Worm (Caenorhabditis elegans) whole organism, L2 larva: ENCODE measurements around the gene tag-342.

ENCODE experiments used
- C34F6.9 ChIP-seq: fragments of 150-350 bp; optimal IDR thresholded peaks from 2 replicates; lab custom pipeline; 2014; ENCODE audit warnings: missing biosample characterization, missing genetic modification characterization
- F13H6.1 ChIP-seq: sonication (generic microtip); optimal IDR thresholded peaks from 2 replicates; lab custom pipeline; 2016; ENCODE audit warnings: missing genetic modification characterization, missing compliant biosample characterization
- R02D3.7 ChIP-seq: fragments of 150-350 bp; optimal IDR thresholded peaks from 2 replicates; lab custom pipeline; 2014; ENCODE audit warnings: missing biosample characterization, missing genetic modification characterization
- alr-1 ChIP-seq: fragments of 150-350 bp; optimal IDR thresholded peaks from 2 replicates; lab custom pipeline; 2014; ENCODE audit warnings: missing biosample characterization, missing genetic modification characterization
- aly-2 ChIP-seq: fragments of 150-350 bp; optimal IDR thresholded peaks from 2 replicates; lab custom pipeline; 2014; ENCODE audit warnings: missing biosample characterization, missing genetic modification characterization
- blmp-1 ChIP-seq: sonication (generic microtip); optimal IDR thresholded peaks from 2 replicates; lab custom pipeline; 2017; ENCODE audit warnings: missing genetic modification characterization, mild to moderate bottlenecking, missing compliant biosample characterization, antibody characterized with exemption, moderate library complexity; ENCODE audit not compliant: insufficient read depth
- ceh-16 ChIP-seq: fragments of 150-350 bp; optimal IDR thresholded peaks from 2 replicates; lab custom pipeline; 2014; ENCODE audit warnings: missing biosample characterization, missing genetic modification characterization
- crh-2 ChIP-seq: sonication (generic microtip); optimal IDR thresholded peaks from 2 replicates; lab custom pipeline; 2017; ENCODE audit warnings: missing biosample characterization, missing genetic modification characterization
- dmd-4 ChIP-seq: sonication (generic microtip); optimal IDR thresholded peaks from 2 replicates; lab custom pipeline; 2017; ENCODE audit warnings: missing biosample characterization, missing genetic modification characterization
- egl-27 ChIP-seq: sonication (generic microtip); optimal IDR thresholded peaks from 3 replicates; lab custom pipeline; 2017; ENCODE audit warnings: missing biosample characterization, missing genetic modification reagents, missing genetic modification characterization
- elt-1 ChIP-seq: fragments of 150-350 bp; optimal IDR thresholded peaks from 2 replicates; lab custom pipeline; 2014; ENCODE audit warnings: missing biosample characterization, missing genetic modification characterization
- elt-3 ChIP-seq: sonication (generic microtip); optimal IDR thresholded peaks from 2 replicates; lab custom pipeline; 2017; ENCODE audit warnings: missing biosample characterization, missing genetic modification characterization
- fos-1 ChIP-seq: fragments of 150-350 bp; optimal IDR thresholded peaks from 2 replicates; lab custom pipeline; 2014; ENCODE audit warnings: missing biosample characterization, missing genetic modification characterization
- gmeb-1 ChIP-seq: fragments of 150-350 bp; optimal IDR thresholded peaks from 2 replicates; lab custom pipeline; 2014; ENCODE audit warnings: missing biosample characterization, missing genetic modification characterization
- lin-11 ChIP-seq: fragments of 150-350 bp; sonication (generic microtip); optimal IDR thresholded peaks from 2 replicates; lab custom pipeline; 2014; ENCODE audit warnings: missing biosample characterization, missing genetic modification characterization, inconsistent platforms, mixed read lengths
- lin-13 ChIP-seq: fragments of 150-350 bp; optimal IDR thresholded peaks from 2 replicates; lab custom pipeline; 2014; ENCODE audit warnings: missing biosample characterization, missing genetic modification reagents, missing genetic modification characterization
- mab-5 ChIP-seq: fragments of 150-350 bp; optimal IDR thresholded peaks from 2 replicates; lab custom pipeline; 2014; ENCODE audit warnings: missing biosample characterization, missing genetic modification characterization
- mbf-1 ChIP-seq: sonication (generic microtip); optimal IDR thresholded peaks from 2 replicates; lab custom pipeline; 2017; ENCODE audit warnings: missing biosample characterization, missing genetic modification characterization
- nhr-10 ChIP-seq: sonication (generic microtip); optimal IDR thresholded peaks from 2 replicates; lab custom pipeline; 2017; ENCODE audit warnings: missing biosample characterization, missing genetic modification characterization
- nhr-11 ChIP-seq: fragments of 150-350 bp; optimal IDR thresholded peaks from 2 replicates; lab custom pipeline; 2014; ENCODE audit warnings: missing biosample characterization, missing genetic modification characterization
- nhr-129 ChIP-seq: fragments of 150-350 bp; optimal IDR thresholded peaks from 2 replicates; lab custom pipeline; 2014; ENCODE audit warnings: missing biosample characterization, missing genetic modification characterization
- nhr-21 ChIP-seq: fragments of 150-350 bp; optimal IDR thresholded peaks from 2 replicates; lab custom pipeline; 2014; ENCODE audit warnings: missing biosample characterization, missing genetic modification characterization
- nhr-23 ChIP-seq: fragments of 150-350 bp; optimal IDR thresholded peaks from 2 replicates; lab custom pipeline; 2014; ENCODE audit warnings: missing biosample characterization, missing genetic modification reagents, missing genetic modification characterization
- nhr-237 ChIP-seq: fragments of 150-350 bp; optimal IDR thresholded peaks from 2 replicates; lab custom pipeline; 2014; ENCODE audit warnings: missing biosample characterization, missing genetic modification characterization
- peb-1 ChIP-seq: fragments of 150-350 bp; optimal IDR thresholded peaks from 2 replicates; lab custom pipeline; 2014; ENCODE audit warnings: missing biosample characterization, missing genetic modification characterization
- skn-1 ChIP-seq: sonication (generic microtip); optimal IDR thresholded peaks from 2 replicates; lab custom pipeline; 2017; ENCODE audit warnings: missing biosample characterization, missing genetic modification characterization
- sma-3 ChIP-seq: sonication (generic microtip); optimal IDR thresholded peaks from 2 replicates; lab custom pipeline; 2016; ENCODE audit warnings: missing genetic modification reagents, missing genetic modification characterization, missing compliant biosample characterization
- sma-9 ChIP-seq, 2 experiments: fragments of 150-350 bp in 1 of 2; sonication (generic microtip) in 1 of 2; optimal IDR thresholded peaks; 2 replicates each; lab custom pipeline; 2014 to 2016; ENCODE audit warnings: missing genetic modification characterization in 2 of 2, mild to moderate bottlenecking in 1 of 2, missing biosample characterization in 1 of 2, missing compliant biosample characterization in 1 of 2, missing genetic modification reagents in 1 of 2, moderate library complexity in 1 of 2
- zag-1 ChIP-seq: fragments of 150-350 bp; optimal IDR thresholded peaks from 2 replicates; lab custom pipeline; 2014; ENCODE audit warnings: missing biosample characterization, missing genetic modification characterization
- ztf-1 ChIP-seq: fragments of 200-800 bp; sonication (Bioruptor generic); conservative IDR thresholded peaks from 2 replicates; pipeline ENCODE4 v1.3.6; 2022; ENCODE audit warnings: missing genetic modification characterization, missing compliant biosample characterization
- ztf-11 ChIP-seq: sonication (generic microtip); optimal IDR thresholded peaks from 2 replicates; lab custom pipeline; 2017; ENCODE audit warnings: missing biosample characterization, missing genetic modification characterization

Gene tag-342

DNA sequence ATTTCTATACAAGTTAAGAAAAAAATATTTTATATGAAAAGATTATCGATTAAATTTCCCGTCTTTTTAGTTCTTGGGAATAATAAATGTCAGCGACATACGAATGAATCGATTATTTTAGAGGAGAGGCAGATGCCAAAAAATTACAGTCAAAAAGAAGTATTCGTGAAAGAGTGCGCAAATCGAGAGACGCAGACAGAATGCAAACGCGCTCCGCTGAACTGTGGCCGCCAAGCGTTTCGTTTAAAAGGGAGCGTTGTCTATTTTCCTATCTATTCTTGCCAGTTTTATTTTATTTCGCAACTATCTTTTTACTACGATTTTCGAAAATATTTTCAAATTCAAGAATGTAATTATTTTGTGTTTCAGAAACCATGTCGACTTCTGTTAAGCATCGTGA is 862 bp upstream of the tag-342 start, which contains the start of gene baf-1 (continued):
- TF ChIP-seq alr-1 (tag; lab: Kevin White, UChicago) = no peak
- no peak for TF ChIP-seq aly-2 (tag; lab: Kevin White, UChicago)
- no peak for TF ChIP-seq ztf-11 (tag; lab: Kevin White, UChicago)
- no peak for TF ChIP-seq mbf-1
- no peak for TF ChIP-seq ztf-1 (GFP tag; lab: Robert Waterston, UW)
- no peak for TF ChIP-seq zag-1 (tag; lab: Kevin White, UChicago)
- no peak for TF ChIP-seq nhr-23 (tag; lab: Kevin White, UChicago)
- peak; percentile 23 for TF ChIP-seq F13H6.1 (tag; lab: Kevin White, UChicago)
- no peak for TF ChIP-seq nhr-10 (tag; lab: Kevin White, UChicago)
- TF ChIP-seq crh-2 (tag; lab: Kevin White, UChicago) = peak; percentile 70
- TF ChIP-seq dmd-4 = no peak
- TF ChIP-seq peb-1 (tag; lab: Kevin White, UChicago) = no peak
- TF ChIP-seq blmp-1 (tag; lab: Kevin White, UChicago) = peak; percentile 13
- peak; percentile 80 for TF ChIP-seq gmeb-1 (tag; lab: Kevin White, UChicago)
- no peak for TF ChIP-seq R02D3.7 (tag; lab: Kevin White, UChicago)
- TF ChIP-seq nhr-11 (tag; lab: Kevin White, UChicago) = no peak
- TF ChIP-seq nhr-21 (tag; lab: Kevin White, UChicago) = peak; percentile 29
- peak; percentile 17 for TF ChIP-seq lin-11 (tag; lab: Kevin White, UChicago)
- TF ChIP-seq ceh-16 (tag; lab: Kevin White, UChicago) = no peak
- no peak for TF ChIP-seq egl-27
- TF ChIP-seq elt-3 = no peak
- TF ChIP-seq mab-5 (tag; lab: Kevin White, UChicago) = peak; percentile 57
- TF ChIP-seq sma-9 (GFP tag; optimal IDR thresholded peaks at IDR 0.05; lab: Kevin White, UChicago) = peak; percentile 46
- no peak for TF ChIP-seq sma-9 (tag; optimal IDR thresholded peaks at IDR 0.05; lab: Kevin White, UChicago)

- TF ChIP-seq lin-13 (no peak), mab-5 (tag; lab: Kevin White, UChicago) (no peak), dmd-4 (no peak), skn-1 (tag; lab: Kevin White, UChicago) (no peak), zag-1 (tag; lab: Kevin White, UChicago) (no peak), ztf-1 (GFP tag; lab: Robert Waterston, UW) (no peak), F13H6.1 (tag; lab: Kevin White, UChicago) (no peak)
Measured at ce11 chrIII:9471996-9472395, 4.0 kb downstream of the tag-342 start.

ce11 chrIII:9472464-9472863 is 4.5 kb downstream of the tag-342 start:
- TF ChIP-seq fos-1 (tag; lab: Kevin White, UChicago) = peak; percentile 63
- no peak for TF ChIP-seq elt-1 (tag; lab: Kevin White, UChicago)

ce11 chrIII:9474501-9474900 is 6.5 kb downstream of the tag-342 start:
- TF ChIP-seq F13H6.1 (tag; lab: Kevin White, UChicago) (no peak), sma-3 (GFP tag; lab: Kevin White, UChicago) (peak; percentile 47), fos-1 (tag; lab: Kevin White, UChicago) (peak; percentile 91), crh-2 (tag; lab: Kevin White, UChicago) (peak; percentile 48), sma-9 (GFP tag; optimal IDR thresholded peaks at IDR 0.05; lab: Kevin White, UChicago) (peak; percentile 21), sma-9 (tag; optimal IDR thresholded peaks at IDR 0.05; lab: Kevin White, UChicago) (no peak), aly-2 (tag; lab: Kevin White, UChicago) (no peak)

- TF ChIP-seq mab-5 (tag; lab: Kevin White, UChicago) (no peak), fos-1 (tag; lab: Kevin White, UChicago) (peak; percentile 81)
Measured at ce11 chrIII:9476564-9476963, 8.6 kb downstream of the tag-342 start.

DNA sequence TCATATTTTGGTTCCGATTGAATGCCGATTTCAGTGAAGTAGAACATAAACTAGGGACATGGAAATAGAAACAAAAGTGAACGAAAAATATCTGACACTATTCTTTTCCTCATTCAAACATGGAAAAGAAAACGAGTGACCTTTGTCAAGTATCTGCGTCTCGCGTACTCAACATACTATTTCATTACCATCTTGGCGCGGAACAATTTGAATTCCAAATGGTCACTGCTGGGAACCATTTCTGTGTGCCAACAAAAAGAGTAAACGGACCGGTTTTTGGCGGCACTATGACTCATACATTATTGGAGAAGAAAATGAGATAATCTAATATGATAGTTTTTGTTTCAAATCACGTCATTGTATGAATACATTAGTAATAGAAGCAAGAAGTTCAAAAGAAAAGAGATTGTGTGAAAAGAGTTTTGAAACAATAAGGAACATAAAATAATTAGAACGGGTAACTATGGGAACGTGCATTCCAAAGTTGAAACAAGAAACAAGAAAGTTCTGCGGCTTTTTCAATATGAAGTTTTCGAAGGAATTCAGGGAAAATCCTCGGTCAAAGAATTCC is 14.6 kb downstream of the tag-342 start:
- TF ChIP-seq C34F6.9 (tag; lab: Kevin White, UChicago) (peak; percentile 13), fos-1 (tag; lab: Kevin White, UChicago) (peak; percentile 48), nhr-129 (tag; lab: Kevin White, UChicago) (peak; percentile 29), nhr-237 (no peak)
